Fruit fly (Drosophila melanogaster): ENCODE data around the gene moi.

The moi gene

DNA sequence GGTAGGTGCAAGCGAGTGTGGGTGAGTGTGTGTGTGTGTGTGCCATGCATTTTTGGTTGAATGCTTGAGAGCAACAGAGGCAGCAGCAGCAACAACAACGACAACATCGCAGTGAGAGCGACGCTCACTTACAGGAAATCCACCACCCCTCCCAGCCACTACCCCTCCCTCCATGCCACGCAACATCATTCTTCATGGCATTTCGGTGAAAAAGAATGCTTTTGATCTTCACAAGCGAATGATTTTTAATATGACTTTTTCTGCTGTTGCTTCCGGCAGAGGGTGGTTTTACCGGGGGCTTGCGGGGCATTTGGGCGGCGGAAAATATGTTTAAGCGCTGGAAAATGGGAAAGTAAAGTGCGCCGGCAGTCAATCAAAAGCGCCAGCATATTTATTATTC is 6.3 kb downstream of the moi start (continued):
- TF ChIP-seq CG4854 (GFP tag; optimal IDR thresholded peaks at IDR 0.05), result no peak
- TF ChIP-seq Dfd (GFP tag; optimal IDR thresholded peaks at IDR 0.05), result no peak
- no peak for TF ChIP-seq dmrt11E (tag; optimal IDR thresholded peaks at IDR 0.05)
- TF ChIP-seq bsh (GFP tag; optimal IDR thresholded peaks at IDR 0.05), result no peak
- 0 out of 2 replicates have a peak, but pooled peaks have one; percentile 3 for TF ChIP-seq Xrp1 (GFP tag; IDR thresholded peaks at IDR 0.05)
- no peak for TF ChIP-seq gsb (GFP tag; IDR thresholded peaks at IDR 0.05)
- no peak for TF ChIP-seq tup (GFP tag; optimal IDR thresholded peaks at IDR 0.05)
- 0 out of 3 replicates have a peak, but pooled peaks have one; percentile 35 for TF ChIP-seq CG16813 (GFP tag; IDR thresholded peaks at IDR 0.05; ENCODE audit: partially characterized antibody)
- no peak for TF ChIP-seq prd (optimal IDR thresholded peaks at IDR 0.05)
- TF ChIP-seq prd (GFP tag; IDR thresholded peaks at IDR 0.05), result no peak
- no peak for TF ChIP-seq repo (GFP tag; optimal IDR thresholded peaks at IDR 0.05)
- no peak for TF ChIP-seq ab (GFP tag; optimal IDR thresholded peaks at IDR 0.05)
- TF ChIP-seq CG4360 (GFP tag; IDR thresholded peaks at IDR 0.05), result peak; percentile 51; the same call in 1 of the 2 replicates
- peak; percentile 21; the same call in 1 of the 2 replicates for TF ChIP-seq dimm (GFP tag; IDR thresholded peaks at IDR 0.05)
- TF ChIP-seq Mrtf (GFP tag; IDR thresholded peaks at IDR 0.05), result no peak
- no peak for TF ChIP-seq Ravus (GFP tag; IDR thresholded peaks at IDR 0.05)
- no peak for TF ChIP-seq CG10274 (GFP tag; optimal IDR thresholded peaks at IDR 0.05)

DNA sequence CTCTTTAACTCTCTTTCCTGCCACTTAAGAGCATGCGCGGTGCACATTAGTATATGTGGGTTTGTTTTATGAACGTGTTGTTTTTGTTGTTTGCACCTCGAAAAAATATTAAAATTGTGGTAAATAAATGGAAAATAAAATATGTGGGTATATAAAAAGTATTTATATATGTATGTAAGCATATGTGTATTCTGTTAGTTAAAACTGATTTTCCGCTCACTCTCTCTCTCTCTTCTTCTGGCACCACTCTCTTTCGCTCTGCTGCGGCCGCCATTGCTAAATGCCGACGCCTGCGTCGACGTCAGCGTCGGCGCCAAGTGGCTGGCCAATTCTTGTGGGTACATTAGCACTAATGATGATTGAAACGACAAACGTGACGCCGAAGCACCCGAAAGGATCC is 9.9 kb downstream of the moi start:
- TF ChIP-seq cg (GFP tag; optimal IDR thresholded peaks at IDR 0.05) (peak; percentile 11), Adf1 (GFP tag; IDR thresholded peaks at IDR 0.05) (peak; percentile 87), Nf-YB (GFP tag; optimal IDR thresholded peaks at IDR 0.05) (peak; percentile 32), ewg (GFP tag; optimal IDR thresholded peaks at IDR 0.05) (peak; percentile 78), Nf-YA (GFP tag; IDR thresholded peaks at IDR 0.05) (no peak), Nf-YC (tag; optimal IDR thresholded peaks at IDR 0.05) (peak; percentile 62), Deaf1 (tag; optimal IDR thresholded peaks at IDR 0.05) (no peak), CG4328 (GFP tag; optimal IDR thresholded peaks at IDR 0.05) (no peak), CG3163 (GFP tag; optimal IDR thresholded peaks at IDR 0.05) (peak; percentile 42), CG18599 (GFP tag; optimal IDR thresholded peaks at IDR 0.05) (peak; percentile 6), Trl (optimal IDR thresholded peaks at IDR 0.05) (peak; percentile 62 to 77), Trl (GFP tag; optimal IDR thresholded peaks at IDR 0.05) (no peak)

DNA sequence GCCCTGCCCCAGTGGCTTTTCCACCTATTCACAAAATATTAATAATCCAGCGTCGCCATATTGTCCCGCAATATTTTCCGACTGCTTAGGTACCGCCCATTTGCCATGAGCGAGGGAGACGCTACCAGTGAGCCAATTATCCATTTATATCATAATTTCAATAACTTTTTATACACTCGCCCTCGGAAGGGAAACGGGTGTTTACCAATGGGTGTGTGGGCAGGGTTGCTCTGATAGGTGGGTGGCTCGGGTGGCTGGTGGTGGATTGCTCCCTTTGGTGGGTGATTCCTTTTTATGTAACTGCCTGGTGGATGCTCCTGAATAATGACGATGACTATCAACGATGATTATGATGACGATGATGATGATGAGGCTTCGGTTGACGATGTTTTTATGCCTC is 11.3 kb downstream of the moi start:
- TF ChIP-seq Hey (tag; optimal IDR thresholded peaks at IDR 0.05), result no peak
- no peak for TF ChIP-seq CG3726 (GFP tag; IDR thresholded peaks at IDR 0.05)
- no peak for TF ChIP-seq CG12942 (GFP tag; optimal IDR thresholded peaks at IDR 0.05)
- TF ChIP-seq lab (GFP tag; optimal IDR thresholded peaks at IDR 0.05), result no peak
- TF ChIP-seq disco-r (GFP tag; optimal IDR thresholded peaks at IDR 0.05), result no peak
- TF ChIP-seq Nf-YC (tag; optimal IDR thresholded peaks at IDR 0.05), result peak; percentile 93
- TF ChIP-seq seq (GFP tag; IDR thresholded peaks at IDR 0.05), result peak; percentile 51; the same call in 1 of the 2 replicates
- peak; percentile 94 for TF ChIP-seq Nf-YB (GFP tag; optimal IDR thresholded peaks at IDR 0.05)

DNA sequence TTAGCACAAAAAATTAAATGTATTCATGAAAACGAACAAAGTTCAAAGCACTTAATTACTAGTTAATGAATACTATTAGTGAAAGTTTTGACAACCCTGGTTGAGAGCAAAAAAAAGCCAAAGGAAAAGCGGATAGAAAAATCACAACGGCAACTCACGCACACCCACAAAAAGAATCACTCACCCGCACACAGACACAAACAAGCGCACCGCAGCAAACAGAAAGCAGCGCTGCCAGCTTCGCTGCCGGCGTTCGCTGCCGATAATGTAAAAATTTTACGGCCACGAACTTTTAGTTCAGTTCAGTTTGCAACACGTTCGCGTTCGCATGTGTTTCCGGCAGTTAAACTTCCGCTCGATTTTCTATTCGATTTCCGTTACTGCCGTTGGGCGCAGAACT is 12.2 kb downstream of the moi start, which contains the start of gene CG18599:
Gene CG18599, plus strand, starts transcription at position 301 of the 400 bp plus-strand sequence.
- TF ChIP-seq p53 (GFP tag; optimal IDR thresholded peaks at IDR 0.05) (no peak), Nf-YA (GFP tag; IDR thresholded peaks at IDR 0.05) (0 out of 2 replicates have a peak, but pooled peaks have one; percentile 20), sisA (GFP tag; IDR thresholded peaks at IDR 0.05) (no peak), ttk (GFP tag; IDR thresholded peaks at IDR 0.05) (no peak), phol (tag; optimal IDR thresholded peaks at IDR 0.05) (no peak), Ets97D (GFP tag; optimal IDR thresholded peaks at IDR 0.05) (peak; percentile 48), CG12236 (GFP tag; optimal IDR thresholded peaks at IDR 0.05) (no peak), CkIIα-i1 (GFP tag; IDR thresholded peaks at IDR 0.05) (no peak), CG6272 (GFP tag; IDR thresholded peaks at IDR 0.05) (0 out of 2 replicates have a peak, but pooled peaks have one; percentile 25), CG4404 (GFP tag; IDR thresholded peaks at IDR 0.05) (peak; percentile 19; the same call in 1 of the 2 replicates), cg (GFP tag; optimal IDR thresholded peaks at IDR 0.05) (peak; percentile 33), CG7271 (tag; optimal IDR thresholded peaks at IDR 0.05) (peak; percentile 36), CG15514 (GFP tag; optimal IDR thresholded peaks at IDR 0.05) (peak; percentile 49), org-1 (GFP tag; optimal IDR thresholded peaks at IDR 0.05) (no peak), Adf1 (GFP tag; IDR thresholded peaks at IDR 0.05) (peak; percentile 57), CG17829 (tag; optimal IDR thresholded peaks at IDR 0.05) (no peak), CG43689 (GFP tag; IDR thresholded peaks at IDR 0.05) (peak; percentile 9; the same call in 1 of the 2 replicates)

All from whole organism, embryonic.